Worm (Caenorhabditis elegans) whole organism, late embryonic: Measurements from ENCODE around the gene F13A2.4.

Source experiments
- F13H6.1 ChIP-seq: sonication (generic microtip); optimal IDR thresholded peaks from 2 replicates; lab custom pipeline; 2016; ENCODE audit warnings: missing genetic modification characterization, missing compliant biosample characterization
- ama-1 ChIP-seq: fragments of 150-350 bp; optimal IDR thresholded peaks from 2 replicates; lab custom pipeline; 2014
- ceh-18 ChIP-seq: sonication (generic microtip); optimal IDR thresholded peaks from 2 replicates; lab custom pipeline; 2016; ENCODE audit warnings: missing genetic modification characterization, missing compliant biosample characterization
- ceh-30 ChIP-seq: fragments of 150-350 bp; optimal IDR thresholded peaks from 2 replicates; lab custom pipeline; 2014; ENCODE audit warnings: missing biosample characterization, missing genetic modification characterization
- ceh-45 ChIP-seq: fragments of 200-800 bp; sonication (Bioruptor generic); IDR thresholded peaks from 2 replicates; pipeline ENCODE4 v1.3.6; 2022; ENCODE audit warnings: missing genetic modification reagents, missing genetic modification characterization, missing compliant biosample characterization
- nhr-11 ChIP-seq: fragments of 150-350 bp; optimal IDR thresholded peaks from 2 replicates; lab custom pipeline; 2014; ENCODE audit warnings: missing biosample characterization, missing genetic modification characterization

- TF ChIP-seq ceh-45 (GFP tag; lab: Robert Waterston, UW) (no peak), F13H6.1 (tag; lab: Kevin White, UChicago) (no peak), ama-1 (lab: Kevin White, UChicago) (no peak), nhr-11 (tag; lab: Kevin White, UChicago) (no peak), ceh-18 (tag; lab: Kevin White, UChicago) (no peak), ceh-30 (no peak)
These were observed 33.6 kb downstream of the F13A2.4 start, which contains the start of gene F32D1.11 for ce11 chrV:4366440-4366839.
